Fruit fly (Drosophila melanogaster) S2 (cell line): ENCODE results near the gene slmb.

Experiments
- CG8478 ChIP-seq: fragments of >200 bp; optimal IDR thresholded peaks from 2 replicates; lab custom pipeline; 2018
- CTCF ChIP-seq, 2 experiments: fragments of >200 bp; optimal IDR thresholded peaks; 2 replicates each; lab custom pipeline; 2018

DNA sequence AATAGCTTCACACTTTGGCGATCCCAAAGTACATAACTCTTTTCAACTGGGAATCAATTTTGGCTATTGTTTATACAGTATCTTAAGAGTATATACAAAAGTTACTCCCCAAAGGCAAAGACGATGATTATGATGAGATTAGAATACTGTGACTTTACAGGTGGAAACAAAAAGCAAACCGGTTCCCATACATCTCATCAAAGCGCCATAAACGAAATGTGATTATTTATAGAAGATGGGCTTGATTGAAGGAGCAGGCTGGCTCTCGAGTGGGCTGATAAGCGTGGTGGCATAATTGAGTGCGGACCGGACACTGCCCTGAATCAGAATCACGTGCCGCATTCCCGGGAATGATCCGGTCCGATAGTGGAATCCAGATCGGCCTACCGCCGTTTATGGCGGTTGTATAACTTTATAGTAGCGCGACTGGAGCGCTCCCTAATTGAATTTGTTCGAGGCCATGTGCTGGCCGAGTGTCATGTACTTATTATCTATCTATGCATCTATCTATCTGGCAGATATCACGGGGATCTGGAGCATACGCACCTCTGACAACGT is 55.3 kb downstream of the slmb start:
- TF ChIP-seq CG8478 = no peak
- no peak for TF ChIP-seq CTCF (optimal IDR thresholded peaks at IDR 0.05; lab: Kevin White, UChicago)
